Fruit fly (Drosophila melanogaster): ENCODE measurements around the gene CG42846.

CG42846 gene

DNA sequence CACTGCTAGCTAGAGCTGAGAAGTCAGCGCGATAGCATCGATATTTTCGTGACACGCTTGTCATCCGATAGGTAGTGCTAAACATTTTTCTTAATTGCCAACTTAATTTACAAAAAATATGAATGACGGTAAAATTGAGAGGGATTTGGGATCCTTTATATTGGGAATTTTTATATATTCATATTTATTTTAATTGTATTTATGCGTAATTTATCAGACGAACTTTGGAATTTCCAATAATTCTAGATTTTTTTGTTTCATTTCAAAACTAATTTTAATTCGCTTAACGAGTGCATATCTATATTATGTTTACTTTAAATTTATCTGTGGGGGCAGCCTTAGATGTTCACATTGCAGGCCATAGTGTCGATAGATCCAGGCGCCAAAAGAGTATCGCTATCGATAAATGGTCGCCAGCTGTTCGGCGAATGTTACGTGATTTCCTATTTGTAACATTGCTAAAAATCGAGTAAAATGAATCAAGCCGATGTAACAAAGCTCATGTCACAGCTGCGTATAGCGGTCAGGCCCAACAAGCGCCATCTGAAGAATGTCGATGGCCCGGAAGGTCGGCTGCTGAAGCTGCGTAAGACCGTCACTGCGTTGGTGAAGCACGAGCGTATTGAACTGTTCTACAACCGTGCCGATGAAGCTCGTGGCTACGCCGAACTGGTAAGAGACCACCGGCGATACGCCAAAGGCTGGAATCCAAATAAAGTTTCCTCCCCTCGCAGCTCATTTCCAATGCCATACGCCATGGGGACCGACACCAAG, 33.2 kb upstream of the CG42846 start, which contains the start of the genes Tudor-SN and mRpL17 (continued):
- TF ChIP-seq Atf3 (GFP tag; optimal IDR thresholded peaks at IDR 0.05) = no peak
- TF ChIP-seq CG7556 (GFP tag; optimal IDR thresholded peaks at IDR 0.05) = peak; percentile 34
- no peak for TF ChIP-seq CG13296 (GFP tag; optimal IDR thresholded peaks at IDR 0.05)
- no peak for TF ChIP-seq aop (GFP tag; IDR thresholded peaks at IDR 0.05)
- no peak for TF ChIP-seq rib (GFP tag; IDR thresholded peaks at IDR 0.05)
- peak; percentile 97 for TF ChIP-seq hb (GFP tag; IDR thresholded peaks at IDR 0.05; ENCODE audit: partially characterized antibody)
- peak; percentile 4 for TF ChIP-seq chn (GFP tag; optimal IDR thresholded peaks at IDR 0.05)
- TF ChIP-seq gcm (GFP tag; optimal IDR thresholded peaks at IDR 0.05) = no peak
- TF ChIP-seq fd3F (GFP tag; optimal IDR thresholded peaks at IDR 0.05) = no peak
- TF ChIP-seq CG8924 (tag; optimal IDR thresholded peaks at IDR 0.05) = peak; percentile 30
- TF ChIP-seq pho (GFP tag; optimal IDR thresholded peaks at IDR 0.05) = no peak
- peak; percentile 42 for TF ChIP-seq Ets97D (GFP tag; optimal IDR thresholded peaks at IDR 0.05)
- TF ChIP-seq insv (GFP tag; optimal IDR thresholded peaks at IDR 0.05) = no peak
- no peak for TF ChIP-seq p53 (GFP tag; optimal IDR thresholded peaks at IDR 0.05)
- no peak for TF ChIP-seq Dfd (GFP tag; optimal IDR thresholded peaks at IDR 0.05)
- no peak for TF ChIP-seq ERR (GFP tag; optimal IDR thresholded peaks at IDR 0.05)
- no peak for TF ChIP-seq Antp (GFP tag; optimal IDR thresholded peaks at IDR 0.05)
- TF ChIP-seq CG13424 (tag; optimal IDR thresholded peaks at IDR 0.05) = peak; percentile 55
- TF ChIP-seq eyg (GFP tag; optimal IDR thresholded peaks at IDR 0.05) = no peak
- TF ChIP-seq gfzf (GFP tag; optimal IDR thresholded peaks at IDR 0.05) = no peak
- no peak for TF ChIP-seq wdn (GFP tag; IDR thresholded peaks at IDR 0.05)
- TF ChIP-seq CG17186 (GFP tag; optimal IDR thresholded peaks at IDR 0.05) = peak; percentile 25
- TF ChIP-seq zen (tag; optimal IDR thresholded peaks at IDR 0.05) = peak; percentile 62
- TF ChIP-seq Mrtf (GFP tag; IDR thresholded peaks at IDR 0.05) = no peak
- TF ChIP-seq CrebB (tag; optimal IDR thresholded peaks at IDR 0.05) = no peak
- peak; percentile 77 for TF ChIP-seq MESR4 (GFP tag; optimal IDR thresholded peaks at IDR 0.05)
- peak; percentile 39 for TF ChIP-seq Dip3 (GFP tag; optimal IDR thresholded peaks at IDR 0.05)
- no peak for TF ChIP-seq CG3838 (GFP tag; optimal IDR thresholded peaks at IDR 0.05)
- peak; percentile 39 for TF ChIP-seq Meics (GFP tag; optimal IDR thresholded peaks at IDR 0.05)
- no peak for TF ChIP-seq Stat92E (GFP tag; optimal IDR thresholded peaks at IDR 0.05)
- TF ChIP-seq Hr3 (GFP tag; optimal IDR thresholded peaks at IDR 0.05) = peak; percentile 65
- TF ChIP-seq Fer2 (tag; optimal IDR thresholded peaks at IDR 0.05) = no peak
- TF ChIP-seq CG12659 (GFP tag; optimal IDR thresholded peaks at IDR 0.05) = peak; percentile 61
- peak; percentile 74 for TF ChIP-seq CG10267 (tag; optimal IDR thresholded peaks at IDR 0.05)
- TF ChIP-seq CG18262 (tag; optimal IDR thresholded peaks at IDR 0.05) = peak; percentile 57
- TF ChIP-seq CG13775 (GFP tag; optimal IDR thresholded peaks at IDR 0.05) = peak; percentile 68
- TF ChIP-seq CG4404 (GFP tag; IDR thresholded peaks at IDR 0.05) = peak; percentile 14; the same call in 1 of the 2 replicates
- no peak for TF ChIP-seq cwo (GFP tag; optimal IDR thresholded peaks at IDR 0.05)
- TF ChIP-seq pfk (GFP tag; optimal IDR thresholded peaks at IDR 0.05) = no peak
- TF ChIP-seq h (optimal IDR thresholded peaks at IDR 0.05) = no peak
- TF ChIP-seq tio (GFP tag; optimal IDR thresholded peaks at IDR 0.05) = no peak
- TF ChIP-seq CG17912 (GFP tag; optimal IDR thresholded peaks at IDR 0.05) = no peak
- TF ChIP-seq Rfx (GFP tag; IDR thresholded peaks at IDR 0.05) = peak; percentile 66
- TF ChIP-seq Xrp1 (GFP tag; IDR thresholded peaks at IDR 0.05) = no peak; the same call in 1 of the 2 replicates
- no peak for TF ChIP-seq grn (GFP tag; optimal IDR thresholded peaks at IDR 0.05)
- peak; percentile 52 for TF ChIP-seq CG12155 (GFP tag; optimal IDR thresholded peaks at IDR 0.05)
- no peak for TF ChIP-seq dimm (GFP tag; IDR thresholded peaks at IDR 0.05)
- TF ChIP-seq CG10979 (tag; optimal IDR thresholded peaks at IDR 0.05) = peak; percentile 23
- TF ChIP-seq Sox102F (GFP tag; optimal IDR thresholded peaks at IDR 0.05) = no peak
- peak; percentile 95 for TF ChIP-seq ato (GFP tag; IDR thresholded peaks at IDR 0.05; ENCODE audit: partially characterized antibody)

Data from whole organism, embryonic.